Fruit fly (Drosophila melanogaster): ENCODE data around the gene CG43273.

Gene CG43273

dm6 chr3R:24851429-24851828, 21.3 kb downstream of the CG43273 start, which contains the start of gene Nct:
TSS of gene Nct (plus strand) at chr3R:24851601.
- TF ChIP-seq Snoo (tag; optimal IDR thresholded peaks at IDR 0.05) (no peak), CG32121 (GFP tag; IDR thresholded peaks at IDR 0.05) (no peak), gl (tag; optimal IDR thresholded peaks at IDR 0.05) (no peak), CG8301 (tag; optimal IDR thresholded peaks at IDR 0.05) (no peak), Ets98B (GFP tag; IDR thresholded peaks at IDR 0.05) (no peak), CG12605 (GFP tag; IDR thresholded peaks at IDR 0.05) (no peak)

- TF ChIP-seq CG32121 (GFP tag; IDR thresholded peaks at IDR 0.05) (0 out of 2 replicates have a peak, but pooled peaks have one; percentile 27), CG34367 (tag; optimal IDR thresholded peaks at IDR 0.05) (no peak), Pif1A (GFP tag; optimal IDR thresholded peaks at IDR 0.05) (no peak)
These were observed 26.0 kb downstream of the CG43273 start, which contains the start of gene HDAC11 for dm6 chr3R:24856143-24856542. TSS of gene HDAC11 (minus strand) at chr3R:24856243.

- no peak for TF ChIP-seq CG8159 (tag; optimal IDR thresholded peaks at IDR 0.05)
- TF ChIP-seq Pif1B (GFP tag; optimal IDR thresholded peaks at IDR 0.05) = no peak
- TF ChIP-seq CG32121 (GFP tag; IDR thresholded peaks at IDR 0.05) = no peak
- no peak for TF ChIP-seq CG12605 (GFP tag; IDR thresholded peaks at IDR 0.05)
- TF ChIP-seq gl (tag; optimal IDR thresholded peaks at IDR 0.05) = no peak
- TF ChIP-seq Ets98B (GFP tag; IDR thresholded peaks at IDR 0.05) = no peak
- TF ChIP-seq CG15710 (tag; optimal IDR thresholded peaks at IDR 0.05) = no peak
- TF ChIP-seq CG4496 (GFP tag; IDR thresholded peaks at IDR 0.05) = no peak
- no peak for TF ChIP-seq CG34367 (tag; optimal IDR thresholded peaks at IDR 0.05)
- TF ChIP-seq CG17806 (tag; optimal IDR thresholded peaks at IDR 0.05) = no peak
- no peak for TF ChIP-seq CG9948 (tag; optimal IDR thresholded peaks at IDR 0.05)
- no peak for TF ChIP-seq CG8301 (tag; optimal IDR thresholded peaks at IDR 0.05)
- TF ChIP-seq D1 (tag; optimal IDR thresholded peaks at IDR 0.05) = no peak
- TF ChIP-seq CG10348 (GFP tag; IDR thresholded peaks at IDR 0.05) = no peak
- TF ChIP-seq Pif1A (GFP tag; optimal IDR thresholded peaks at IDR 0.05) = no peak
- TF ChIP-seq CG14655 (GFP tag; optimal IDR thresholded peaks at IDR 0.05) = no peak
- no peak for TF ChIP-seq CG13204 (GFP tag; optimal IDR thresholded peaks at IDR 0.05)
- no peak for TF ChIP-seq Snoo (tag; optimal IDR thresholded peaks at IDR 0.05)
- TF ChIP-seq fd96Ca (GFP tag; IDR thresholded peaks at IDR 0.05) = no peak
These were observed 27.4 kb downstream of the CG43273 start, which contains the start of gene CAH4 for dm6 chr3R:24857459-24857858. TSS of gene CAH4 (minus strand) at chr3R:24857559.

DNA sequence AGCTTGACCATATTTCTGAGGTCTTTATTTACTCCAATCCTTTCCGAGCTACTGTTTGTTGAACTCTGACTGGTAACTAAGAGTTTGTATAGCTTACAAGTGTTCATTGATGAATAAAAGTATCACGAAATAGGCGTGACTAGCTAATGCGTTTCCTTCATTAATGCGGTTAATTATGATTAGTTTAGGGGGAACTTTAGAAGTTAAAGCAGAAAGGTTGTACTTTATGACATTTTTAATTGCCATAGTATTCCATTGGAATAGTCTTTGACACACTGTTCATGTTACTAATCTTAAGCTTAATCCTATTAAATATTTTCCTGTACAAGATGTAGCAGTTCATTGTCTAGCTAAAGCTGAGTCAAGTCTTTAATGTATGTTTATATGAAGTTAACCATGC, 29.6 kb downstream of the CG43273 start, which contains the start of gene ppk22:
ppk22 (minus strand) TSS at position 101 of the 400 bp plus-strand sequence.
- TF ChIP-seq Pif1A (GFP tag; optimal IDR thresholded peaks at IDR 0.05) (no peak), CG4496 (GFP tag; IDR thresholded peaks at IDR 0.05) (no peak), CG9948 (tag; optimal IDR thresholded peaks at IDR 0.05) (no peak), CG10348 (GFP tag; IDR thresholded peaks at IDR 0.05) (no peak), CG8159 (tag; optimal IDR thresholded peaks at IDR 0.05) (no peak), fd96Ca (GFP tag; IDR thresholded peaks at IDR 0.05) (no peak), CG32121 (GFP tag; IDR thresholded peaks at IDR 0.05) (no peak), EcR (GFP tag; optimal IDR thresholded peaks at IDR 0.05) (no peak), Snoo (tag; optimal IDR thresholded peaks at IDR 0.05) (no peak), Ets98B (GFP tag; IDR thresholded peaks at IDR 0.05) (no peak), CG12605 (GFP tag; IDR thresholded peaks at IDR 0.05) (no peak), CG8301 (tag; optimal IDR thresholded peaks at IDR 0.05) (no peak), rn (GFP tag; IDR thresholded peaks at IDR 0.05) (no peak), D1 (tag; optimal IDR thresholded peaks at IDR 0.05) (no peak), CG13204 (GFP tag; optimal IDR thresholded peaks at IDR 0.05) (no peak), CG17806 (tag; optimal IDR thresholded peaks at IDR 0.05) (no peak), CG14655 (GFP tag; optimal IDR thresholded peaks at IDR 0.05) (no peak), CG34367 (tag; optimal IDR thresholded peaks at IDR 0.05) (no peak), CG15710 (tag; optimal IDR thresholded peaks at IDR 0.05) (no peak)

dm6 chr3R:24860316-24860826, 30.3 kb downstream of the CG43273 start, which contains the start of gene CG13639:
TSS of gene CG13639 (minus strand) at chr3R:24860366.
- TF ChIP-seq CG34367 (tag; optimal IDR thresholded peaks at IDR 0.05) = peak; percentile 27
- no peak for TF ChIP-seq gl (tag; optimal IDR thresholded peaks at IDR 0.05)
- no peak for TF ChIP-seq CG15710 (tag; optimal IDR thresholded peaks at IDR 0.05)
- peak; percentile 87 for TF ChIP-seq EcR (GFP tag; optimal IDR thresholded peaks at IDR 0.05)

DNA sequence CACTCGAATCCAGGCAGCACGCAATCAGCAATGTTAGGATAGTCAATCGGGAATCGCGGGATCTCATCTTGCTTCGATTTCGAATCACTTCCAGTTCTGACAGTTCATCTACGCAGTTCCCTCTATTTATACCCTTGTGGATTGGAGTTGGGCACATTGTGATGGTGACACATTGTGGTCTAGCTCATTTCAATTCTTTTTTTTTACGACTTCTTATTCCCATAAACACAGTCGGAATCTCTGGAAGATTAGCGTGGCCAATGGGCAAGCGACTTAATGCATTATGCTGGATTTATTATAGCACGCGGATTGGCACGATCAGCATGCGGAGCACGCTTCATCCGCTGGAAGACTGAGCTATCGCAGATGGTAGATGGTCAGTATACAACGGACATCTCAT, 32.0 kb downstream of the CG43273 start, which contains the start of gene CG13640:
CG13640 (minus strand) TSS at position 101 of the 400 bp plus-strand sequence.
- TF ChIP-seq CG32121 (GFP tag; IDR thresholded peaks at IDR 0.05) = no peak
- TF ChIP-seq CG8301 (tag; optimal IDR thresholded peaks at IDR 0.05) = no peak
- no peak for TF ChIP-seq D1 (tag; optimal IDR thresholded peaks at IDR 0.05)
- no peak for TF ChIP-seq CG34367 (tag; optimal IDR thresholded peaks at IDR 0.05)
- TF ChIP-seq fd96Ca (GFP tag; IDR thresholded peaks at IDR 0.05) = no peak
- no peak for TF ChIP-seq CG8159 (tag; optimal IDR thresholded peaks at IDR 0.05)
- no peak for TF ChIP-seq Pif1A (GFP tag; optimal IDR thresholded peaks at IDR 0.05)
- TF ChIP-seq CG17806 (tag; optimal IDR thresholded peaks at IDR 0.05) = no peak
- no peak for TF ChIP-seq Snoo (tag; optimal IDR thresholded peaks at IDR 0.05)
- TF ChIP-seq EcR (GFP tag; optimal IDR thresholded peaks at IDR 0.05) = no peak
- no peak for TF ChIP-seq CG9948 (tag; optimal IDR thresholded peaks at IDR 0.05)
